Worm (Caenorhabditis elegans) whole organism, L4/young adult: ENCODE measurements around the gene exc-6.

ENCODE experiments used
- W03F9.2 ChIP-seq: fragments of 150-350 bp; optimal IDR thresholded peaks from 2 replicates; lab custom pipeline; 2014; ENCODE audit warnings: missing biosample characterization, missing genetic modification characterization
- dao-5 ChIP-seq: sonication (generic microtip); optimal IDR thresholded peaks from 2 replicates; lab custom pipeline; 2016; ENCODE audit warnings: missing genotype, missing genetic modification characterization, moderate library complexity, missing compliant biosample characterization

DNA sequence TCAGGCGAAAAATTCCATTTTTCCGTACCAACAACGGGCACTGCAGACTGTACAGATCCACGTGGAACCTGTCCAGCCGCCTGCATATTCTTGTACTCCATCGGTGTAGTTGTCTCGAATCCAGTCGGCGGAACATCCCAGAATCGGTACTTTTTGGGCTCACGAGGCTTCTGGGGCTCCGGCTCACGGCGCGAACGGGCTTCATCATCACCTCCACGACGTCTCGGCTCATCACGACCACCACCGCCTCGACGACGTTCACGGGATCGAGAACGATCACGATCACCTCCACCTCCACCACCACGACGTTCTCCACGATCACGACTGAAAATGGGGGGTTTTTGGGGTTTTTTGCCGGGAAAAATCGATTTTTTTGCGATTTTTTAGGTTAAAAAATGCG is 28.9 kb upstream of the exc-6 start:
- no peak for TF ChIP-seq W03F9.2
- no peak for TF ChIP-seq dao-5 (tag; lab: Kevin White, UChicago)
